Worm (Caenorhabditis elegans) whole organism, L1 larva: Measurements from ENCODE around the gene gpla-1.

Source experiments
- efl-1 ChIP-seq, 4 experiments: fragments of 150-350 bp; optimal IDR thresholded peaks in 3 of 4; peaks in 1 of 4; 1 replicate in 1 of 4; 2 replicates in 3 of 4; lab custom pipeline; 2014; ENCODE audit warnings: missing biosample characterization in 2 of 4, missing genetic modification characterization in 2 of 4, missing genetic modification reagents in 2 of 4
- lsy-2 ChIP-seq, 2 experiments: fragments of 150-350 bp; optimal IDR thresholded peaks; 2 replicates each; lab custom pipeline; 2014; ENCODE audit warnings: missing biosample characterization in 2 of 2, missing genetic modification characterization in 2 of 2
- nhr-77 ChIP-seq: fragments of 150-350 bp; optimal IDR thresholded peaks from 2 replicates; lab custom pipeline; 2014; ENCODE audit warnings: missing biosample characterization, missing genetic modification characterization
- nhr-90 ChIP-seq: sonication (generic microtip); optimal IDR thresholded peaks from 2 replicates; lab custom pipeline; 2016; ENCODE audit warnings: mild to moderate bottlenecking, missing genetic modification characterization, missing compliant biosample characterization; ENCODE audit not compliant: poor library complexity
- ztf-11 ChIP-seq, 2 experiments: sonication (generic microtip); optimal IDR thresholded peaks; 2 replicates each; lab custom pipeline; 2016 to 2017; ENCODE audit warnings: missing genetic modification characterization in 2 of 2, missing biosample characterization in 1 of 2, missing compliant biosample characterization in 1 of 2

ce11 chrV:11929046-11929590 lies 8.5 kb downstream of the gpla-1 start, which contains the start of gene F58H1.2:
- TF ChIP-seq ztf-11 (tag; optimal IDR thresholded peaks at IDR 0.05; lab: Kevin White, UChicago) (no peak), lsy-2 (tag; optimal IDR thresholded peaks at IDR 0.05; lab: Kevin White, UChicago) (no peak), nhr-77 (tag; lab: Kevin White, UChicago) (no peak), efl-1 (optimal IDR thresholded peaks at IDR 0.05; lab: Kevin White, UChicago) (no peak), efl-1 (GFP tag; optimal IDR thresholded peaks at IDR 0.05 in 1 of 2; lab: Kevin White, UChicago) (no peak), nhr-90 (no peak)
